Fruit fly (Drosophila melanogaster) whole organism: Measurements from ENCODE around the gene CycA.

Experiments used
- CG8478 ChIP-seq: fragments of >200 bp; optimal IDR thresholded peaks from 2 replicates; lab custom pipeline; 2018; ENCODE audit warnings: inconsistent platforms
- Dll ChIP-seq: fragments of >200 bp; optimal IDR thresholded peaks from 2 replicates; lab custom pipeline; 2017
- EcR ChIP-seq, 2 experiments: fragments of >200 bp; optimal IDR thresholded peaks; 2 replicates each; lab custom pipeline; 2017; ENCODE audit warnings: missing biosample characterization in 2 of 2, missing genetic modification characterization in 2 of 2, missing genetic modification reagents in 2 of 2
- pan ChIP-seq: fragments of >200 bp; optimal IDR thresholded peaks from 2 replicates; lab custom pipeline; 2017
- psq ChIP-seq: fragments of >200 bp; optimal IDR thresholded peaks from 2 replicates; lab custom pipeline; 2017
- usp ChIP-seq: fragments of >200 bp; optimal IDR thresholded peaks from 2 replicates; lab custom pipeline; 2017; ENCODE audit warnings: missing biosample characterization, missing genetic modification characterization, mixed read lengths

Gene CycA

DNA sequence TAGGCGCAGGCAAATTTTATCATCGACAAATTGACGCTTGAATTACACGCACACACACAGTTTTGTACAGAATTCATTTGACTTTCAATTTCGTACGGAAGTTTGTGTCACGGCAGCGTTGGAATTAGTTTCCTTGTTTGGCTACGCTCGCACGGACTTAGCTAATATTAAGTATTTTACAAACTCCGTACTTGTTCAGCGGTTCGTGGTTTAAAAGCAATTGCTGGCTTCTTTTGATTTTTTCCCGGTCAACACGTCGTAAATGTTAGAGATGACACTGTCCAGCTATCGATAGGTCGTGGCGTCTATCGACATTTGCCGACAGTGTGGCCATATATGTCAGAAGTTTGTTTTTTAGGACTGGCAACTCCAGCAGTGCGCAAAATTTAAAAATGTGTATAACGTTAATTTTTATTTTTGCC lies at the start of gene CycA:
Gene CycA (minus strand): TSS at position 283 of the 422 bp plus-strand sequence.
- TF ChIP-seq EcR (GFP tag; optimal IDR thresholded peaks at IDR 0.05; lab: Kevin White, UChicago) (no peak), Dll (lab: Kevin White, UChicago) (no peak), psq (lab: Kevin White, UChicago) (no peak), pan (lab: Kevin White, UChicago) (no peak), usp (no peak), CG8478 (lab: Kevin White, UChicago) (no peak)

DNA sequence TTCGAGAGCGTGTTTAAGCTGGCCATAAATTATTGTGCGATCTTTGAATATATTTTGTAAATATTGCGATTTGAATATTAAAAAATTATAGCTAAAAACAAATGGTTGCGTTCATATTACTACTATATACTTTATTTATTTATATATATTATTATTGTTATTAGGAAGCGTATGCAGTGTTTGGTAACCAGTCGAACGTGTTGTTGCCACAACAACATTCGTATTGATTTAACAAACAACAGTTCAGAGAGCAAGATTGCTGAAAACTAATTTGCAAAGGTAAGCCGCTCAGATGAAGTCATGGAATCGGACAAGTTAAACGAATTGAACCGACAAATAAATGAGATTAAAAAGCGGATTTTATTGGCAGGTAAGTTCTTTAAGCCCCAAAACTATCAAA lies 47.7 kb upstream of the CycA start, which contains the start of gene CCDC151:
Gene CCDC151 (plus strand): TSS at position 301 of the 400 bp plus-strand sequence.
- no peak for TF ChIP-seq psq (lab: Kevin White, UChicago)
- no peak for TF ChIP-seq pan (lab: Kevin White, UChicago)
- no peak for TF ChIP-seq EcR (GFP tag; optimal IDR thresholded peaks at IDR 0.05; lab: Kevin White, UChicago)
- no peak for TF ChIP-seq usp
- TF ChIP-seq Dll (lab: Kevin White, UChicago): no peak
- TF ChIP-seq CG8478 (lab: Kevin White, UChicago): no peak

DNA sequence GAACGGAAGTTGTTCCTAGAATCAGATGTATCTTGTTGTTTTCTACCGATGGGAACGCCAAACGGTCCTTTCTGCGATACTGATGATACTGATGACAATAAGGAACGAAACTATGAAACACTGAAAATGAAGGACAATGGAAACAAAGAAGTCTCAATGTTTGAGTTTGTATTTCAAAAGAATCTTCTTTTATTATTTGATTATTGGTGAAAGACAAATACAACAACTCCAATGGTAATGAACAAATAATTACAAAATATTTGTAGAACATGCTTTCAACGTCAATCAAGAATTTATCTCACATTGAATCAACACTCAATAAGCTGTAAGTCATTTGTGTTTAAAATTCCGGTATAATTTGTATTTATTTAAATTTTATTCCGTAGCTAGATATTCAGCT lies 45.4 kb upstream of the CycA start, which contains the start of gene Sprn:
Gene Sprn (plus strand): TSS at position 301 of the 400 bp plus-strand sequence.
- TF ChIP-seq usp (no peak), EcR (GFP tag; optimal IDR thresholded peaks at IDR 0.05; lab: Kevin White, UChicago) (no peak), pan (lab: Kevin White, UChicago) (no peak), Dll (lab: Kevin White, UChicago) (no peak), psq (lab: Kevin White, UChicago) (no peak), CG8478 (lab: Kevin White, UChicago) (no peak)

DNA sequence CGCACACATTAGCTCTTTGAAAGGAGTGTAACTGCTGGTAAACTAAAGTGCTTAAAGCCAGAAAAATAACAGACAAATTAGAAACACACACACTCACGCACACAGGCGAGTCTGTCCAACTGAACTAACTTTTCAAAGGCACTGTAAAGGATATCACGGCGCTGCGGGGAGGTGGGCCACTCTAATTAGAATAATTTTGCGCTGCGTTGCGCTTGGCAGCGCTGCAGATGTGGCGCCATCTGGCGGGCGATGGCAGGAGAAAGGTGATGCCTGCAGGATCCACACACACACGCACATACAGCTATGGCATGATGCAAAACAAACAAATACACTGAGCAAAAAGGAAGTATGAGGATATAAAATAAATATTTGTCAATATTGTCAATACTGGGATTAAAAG lies 42.7 kb upstream of the CycA start:
- TF ChIP-seq psq (lab: Kevin White, UChicago) (no peak), Dll (lab: Kevin White, UChicago) (no peak), CG8478 (lab: Kevin White, UChicago) (no peak), EcR (GFP tag; optimal IDR thresholded peaks at IDR 0.05; lab: Kevin White, UChicago) (no peak), usp (no peak), pan (lab: Kevin White, UChicago) (no peak)

DNA sequence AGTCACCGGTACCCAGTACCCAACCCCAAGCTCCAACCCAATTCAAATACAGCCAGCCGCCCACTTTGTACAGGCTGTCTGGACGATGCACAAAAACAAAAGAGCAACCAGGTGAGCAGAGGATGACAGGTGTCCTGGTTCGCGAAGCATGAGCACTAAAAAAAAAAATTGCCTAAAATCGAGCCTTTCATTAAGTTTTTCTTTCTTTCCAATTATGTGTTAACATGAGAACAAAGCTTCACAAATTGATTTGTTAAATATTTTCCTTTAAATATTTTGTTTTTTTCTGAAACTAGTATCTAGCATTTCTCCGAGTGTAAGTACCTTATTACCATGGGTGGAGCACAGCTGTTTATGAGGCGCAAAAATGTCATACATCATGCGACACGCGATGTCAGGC lies 41.4 kb upstream of the CycA start:
- TF ChIP-seq usp (no peak), CG8478 (lab: Kevin White, UChicago) (no peak), psq (lab: Kevin White, UChicago) (no peak), Dll (lab: Kevin White, UChicago) (no peak), EcR (GFP tag; optimal IDR thresholded peaks at IDR 0.05; lab: Kevin White, UChicago) (no peak), pan (lab: Kevin White, UChicago) (no peak)

DNA sequence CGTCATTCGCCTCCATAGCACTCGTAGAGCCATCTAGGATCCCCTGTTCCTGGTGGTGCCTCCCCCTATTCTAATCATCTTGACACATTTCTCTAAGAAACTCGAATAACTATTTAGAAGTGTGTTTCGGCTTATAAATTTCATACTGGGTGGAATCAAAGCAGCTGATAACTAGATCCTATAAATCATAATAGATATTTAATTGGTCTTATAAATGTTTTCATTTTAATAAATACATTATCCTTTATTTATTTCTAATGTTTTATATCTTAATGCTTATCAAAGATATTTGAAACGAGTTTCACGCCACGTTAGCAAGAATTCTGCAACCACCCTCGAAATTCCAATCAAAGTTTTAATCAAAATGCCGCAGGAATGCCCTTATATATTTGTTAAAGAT lies 37.8 kb upstream of the CycA start, which contains the start of gene CG5906:
Gene CG5906 (minus strand): TSS at position 101 of the 400 bp plus-strand sequence.
- TF ChIP-seq CG8478 (lab: Kevin White, UChicago): no peak
- TF ChIP-seq pan (lab: Kevin White, UChicago): no peak
- no peak for TF ChIP-seq psq (lab: Kevin White, UChicago)
- TF ChIP-seq usp: no peak
- no peak for TF ChIP-seq EcR (GFP tag; optimal IDR thresholded peaks at IDR 0.05; lab: Kevin White, UChicago)
- no peak for TF ChIP-seq Dll (lab: Kevin White, UChicago)

DNA sequence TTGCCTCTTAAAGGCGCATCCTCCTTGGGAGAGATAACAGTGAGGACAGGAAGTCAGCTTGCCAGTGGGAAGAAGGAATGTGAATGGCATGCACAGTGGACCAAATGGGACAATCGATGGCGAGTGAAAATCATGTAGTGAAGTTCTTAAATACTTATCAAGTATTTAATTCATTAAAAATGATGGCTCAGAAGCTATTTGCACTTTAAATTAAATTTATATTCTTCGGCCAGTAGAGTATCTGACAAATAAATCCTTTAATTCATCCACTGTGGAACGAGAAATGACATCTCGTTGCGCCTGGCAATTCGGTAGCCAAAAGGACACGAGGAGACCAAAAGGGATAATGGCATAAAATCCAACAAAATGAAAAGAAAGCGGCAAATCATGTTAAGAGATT lies 36.0 kb upstream of the CycA start:
- no peak for TF ChIP-seq usp
- TF ChIP-seq Dll (lab: Kevin White, UChicago): no peak
- TF ChIP-seq psq (lab: Kevin White, UChicago): no peak

DNA sequence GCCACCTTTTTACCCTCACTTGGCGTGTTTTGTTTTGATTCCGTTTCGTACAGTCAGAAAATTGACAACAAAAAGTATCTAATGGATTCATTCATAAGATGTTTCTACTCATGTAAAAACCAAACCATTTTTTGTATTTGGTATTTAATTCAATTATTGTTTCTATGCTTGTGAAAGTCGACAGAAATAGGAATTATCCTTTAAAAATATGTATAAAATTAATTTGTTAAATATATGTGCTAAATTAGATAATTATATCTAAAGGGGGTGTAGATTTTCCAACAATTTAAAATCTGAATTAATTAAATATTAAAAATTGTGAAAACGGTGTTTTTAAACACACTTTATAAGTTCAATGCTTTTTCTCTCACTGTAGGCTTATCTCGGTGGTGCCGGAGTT lies 30.2 kb upstream of the CycA start:
- TF ChIP-seq usp (no peak), CG8478 (lab: Kevin White, UChicago) (no peak), psq (lab: Kevin White, UChicago) (no peak), pan (lab: Kevin White, UChicago) (no peak), EcR (GFP tag; optimal IDR thresholded peaks at IDR 0.05; lab: Kevin White, UChicago) (no peak)

DNA sequence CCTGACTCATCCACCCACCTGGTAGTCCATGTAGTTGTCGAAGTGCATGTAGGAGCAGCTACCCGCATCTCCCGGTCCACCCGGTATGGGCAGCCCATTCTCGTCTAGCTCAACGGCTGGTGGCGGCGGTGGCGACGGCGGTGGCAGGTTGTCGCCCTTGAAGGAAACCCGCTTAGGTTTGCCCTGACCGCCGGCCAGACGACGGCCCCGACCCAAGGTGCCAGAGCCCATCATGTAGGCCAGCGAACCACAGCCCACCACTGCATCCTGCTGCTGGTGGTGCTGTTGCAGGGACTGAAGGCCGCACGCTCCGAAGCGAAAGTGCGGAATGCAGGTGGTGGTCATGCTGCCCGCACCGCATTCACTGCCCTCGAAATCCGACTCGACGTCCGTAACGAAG lies 28.9 kb upstream of the CycA start:
- no peak for TF ChIP-seq psq (lab: Kevin White, UChicago)
- TF ChIP-seq CG8478 (lab: Kevin White, UChicago): no peak
- TF ChIP-seq EcR (GFP tag; optimal IDR thresholded peaks at IDR 0.05; lab: Kevin White, UChicago): no peak
- TF ChIP-seq usp: no peak
- TF ChIP-seq pan (lab: Kevin White, UChicago): no peak
- TF ChIP-seq Dll (lab: Kevin White, UChicago): no peak

DNA sequence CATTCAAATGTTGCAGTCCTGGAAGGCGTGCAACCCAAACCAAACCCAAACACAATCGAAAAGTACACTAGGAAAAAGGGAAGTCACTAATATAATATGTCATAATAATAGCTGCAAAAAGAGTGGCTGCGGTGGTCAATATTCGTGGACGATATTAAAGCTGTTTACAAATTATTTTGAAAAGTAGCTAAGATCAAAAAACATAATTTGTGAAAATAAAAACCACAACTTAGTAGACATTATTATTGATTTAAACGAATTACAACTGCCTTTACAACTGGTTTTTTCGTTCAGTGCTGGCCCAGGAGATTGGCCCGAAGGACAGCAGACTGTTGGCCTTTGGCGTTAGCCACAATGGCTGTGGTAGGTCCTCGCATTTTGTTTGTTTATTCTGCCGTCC lies 25.4 kb upstream of the CycA start:
- TF ChIP-seq pan (lab: Kevin White, UChicago) (no peak), Dll (lab: Kevin White, UChicago) (no peak), psq (lab: Kevin White, UChicago) (no peak), CG8478 (lab: Kevin White, UChicago) (no peak), EcR (GFP tag; optimal IDR thresholded peaks at IDR 0.05; lab: Kevin White, UChicago) (no peak), usp (no peak)

DNA sequence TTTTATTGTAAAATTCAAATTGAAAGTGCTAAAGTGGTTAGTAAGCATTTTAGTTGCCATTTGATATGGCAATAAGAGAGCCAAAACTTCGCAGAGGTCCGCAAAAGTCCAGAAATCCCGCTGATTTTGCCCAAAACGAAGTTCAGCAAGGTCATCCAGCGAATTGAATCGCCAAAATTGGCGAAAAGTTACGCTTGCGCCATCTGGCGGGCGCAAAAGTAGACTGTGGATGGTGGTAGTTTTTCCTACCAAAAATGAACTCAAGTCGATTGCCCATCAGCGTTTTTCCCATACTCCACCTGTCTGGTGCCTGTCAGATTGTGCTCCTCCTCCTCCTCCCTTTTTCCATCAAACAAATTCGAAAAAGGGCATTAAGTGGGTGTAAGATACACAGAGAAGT lies 19.5 kb upstream of the CycA start:
- TF ChIP-seq EcR (GFP tag; optimal IDR thresholded peaks at IDR 0.05; lab: Kevin White, UChicago) (no peak), CG8478 (lab: Kevin White, UChicago) (no peak), Dll (lab: Kevin White, UChicago) (no peak), usp (no peak), pan (lab: Kevin White, UChicago) (no peak), psq (lab: Kevin White, UChicago) (no peak)

DNA sequence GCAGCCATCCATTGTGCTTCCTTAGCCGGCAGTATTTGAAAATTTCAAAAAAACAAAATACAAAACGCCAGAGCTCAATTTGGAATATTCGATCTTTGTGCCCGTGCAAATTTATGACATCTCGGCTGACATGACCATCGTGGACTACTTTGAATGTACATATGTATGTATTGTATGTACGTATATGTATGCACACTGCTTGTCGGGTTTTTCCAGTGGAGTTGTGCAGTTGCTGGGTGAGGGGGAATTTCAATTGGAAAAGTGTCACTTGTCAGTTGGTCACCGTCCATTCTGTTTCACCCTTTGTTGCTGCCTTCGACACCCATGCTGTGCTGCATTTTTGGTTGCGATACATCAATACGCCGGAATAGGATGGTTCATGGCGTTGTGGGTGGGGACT lies 14.3 kb upstream of the CycA start, which contains the start of gene CG12521:
Gene CG12521 (minus strand): TSS at position 101 of the 400 bp plus-strand sequence.
- TF ChIP-seq pan (lab: Kevin White, UChicago) (no peak), Dll (lab: Kevin White, UChicago) (no peak), EcR (GFP tag; optimal IDR thresholded peaks at IDR 0.05; lab: Kevin White, UChicago) (no peak), CG8478 (lab: Kevin White, UChicago) (no peak), usp (no peak), psq (lab: Kevin White, UChicago) (no peak)
